Worm (Caenorhabditis elegans): ENCODE results near the gene T07G12.3.

- TF ChIP-seq ztf-4 (tag; optimal IDR thresholded peaks at IDR 0.05) (no peak), lsy-2 (tag; optimal IDR thresholded peaks at IDR 0.05) (no peak), unc-62 (GFP tag; optimal IDR thresholded peaks at IDR 0.05) (no peak), ztf-11 (tag; optimal IDR thresholded peaks at IDR 0.05) (no peak), skn-1 (tag; optimal IDR thresholded peaks at IDR 0.05) (no peak), snpc-4 (tag; optimal IDR thresholded peaks at IDR 0.05) (no peak), lin-39 (tag; optimal IDR thresholded peaks at IDR 0.05) (no peak), nhr-77 (tag; optimal IDR thresholded peaks at IDR 0.05) (no peak), ceh-16 (tag; optimal IDR thresholded peaks at IDR 0.05) (no peak), ceh-82 (tag; optimal IDR thresholded peaks at IDR 0.05) (no peak)
Observed at ce11 chrIV:10538584-10538983, 4.8 kb downstream of the T07G12.3 start, which contains the start of gene T07G12.4.
